Fruit fly (Drosophila melanogaster) whole organism, adult: Measurements from ENCODE around the gene CG14282.

Experiments used
- CG5204 ChIP-seq: fragments of 200-800 bp; sonication (Bioruptor generic); optimal IDR thresholded peaks from 2 replicates; lab custom pipeline; 2016; ENCODE audit warnings: missing biosample characterization, missing genetic modification characterization
- CG7101 ChIP-seq: fragments of 200-800 bp; sonication (Bioruptor generic); optimal IDR thresholded peaks from 2 replicates; lab custom pipeline; 2018; ENCODE audit warnings: missing biosample characterization, mild to moderate bottlenecking, missing genetic modification characterization, moderate library complexity
- Crg-1 ChIP-seq: fragments of 200-800 bp; sonication (Bioruptor generic); optimal IDR thresholded peaks from 2 replicates; lab custom pipeline; 2016; ENCODE audit warnings: missing biosample characterization, missing genetic modification characterization
- Hr96 ChIP-seq: fragments of 200-800 bp; sonication (Bioruptor generic); optimal IDR thresholded peaks from 2 replicates; lab custom pipeline; 2016; ENCODE audit warnings: missing biosample characterization, missing genetic modification characterization
- Mnt ChIP-seq: fragments of 200-800 bp; sonication (Bioruptor generic); optimal IDR thresholded peaks from 2 replicates; lab custom pipeline; 2016; ENCODE audit warnings: missing biosample characterization, mild to moderate bottlenecking, missing genetic modification characterization
- bab1 ChIP-seq: fragments of 200-800 bp; sonication (Bioruptor generic); optimal IDR thresholded peaks from 3 replicates; lab custom pipeline; 2019; ENCODE audit warnings: missing biosample characterization, mild to moderate bottlenecking, missing genetic modification characterization, moderate library complexity
- cnc ChIP-seq, 2 experiments: fragments of >200 bp; optimal IDR thresholded peaks; 2 replicates each; lab custom pipeline; 2017
- kay ChIP-seq: fragments of 200-800 bp; sonication (Bioruptor generic); peaks from one replicate; lab custom pipeline; 2016; ENCODE audit warnings: missing biosample characterization, missing genetic modification characterization, borderline replicate concordance
- pad ChIP-seq: fragments of 200-800 bp; sonication (Bioruptor generic); optimal IDR thresholded peaks from 3 replicates; lab custom pipeline; 2017; ENCODE audit warnings: missing biosample characterization, missing genetic modification characterization, mild to moderate bottlenecking, moderate library complexity, missing genetic modification reagents
- tj ChIP-seq: fragments of 200-800 bp; sonication (Bioruptor generic); optimal IDR thresholded peaks from 3 replicates; lab custom pipeline; 2017; ENCODE audit warnings: missing biosample characterization, mild to moderate bottlenecking, missing genetic modification characterization, moderate library complexity

DNA sequence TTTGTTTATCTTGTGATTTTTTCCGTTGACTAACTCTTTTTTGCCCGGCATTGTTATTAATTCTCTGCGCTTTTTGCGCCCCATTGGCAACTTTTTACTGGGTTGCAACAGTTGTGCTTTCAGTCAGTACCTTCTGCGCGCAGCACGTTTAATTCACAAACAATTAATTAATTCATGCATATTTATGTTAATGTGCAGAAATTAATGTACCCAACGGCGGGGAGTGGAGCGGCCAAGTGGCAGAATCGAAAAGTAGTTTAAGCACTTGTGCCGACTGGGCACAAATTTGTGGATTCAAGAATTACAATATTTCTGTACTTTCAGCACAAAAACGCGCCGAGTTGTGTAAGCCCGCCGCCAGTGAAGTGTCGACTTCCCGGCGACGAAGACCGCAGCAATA is 9.3 kb upstream of the CG14282 start:
- no peak for TF ChIP-seq CG5204 (GFP tag; lab: Kevin White, UChicago)
- TF ChIP-seq kay (GFP tag; lab: Kevin White, UChicago) = no peak
- TF ChIP-seq pad = no peak
- no peak for TF ChIP-seq Mnt (GFP tag; lab: Kevin White, UChicago)
- TF ChIP-seq tj = peak; percentile 100
- TF ChIP-seq bab1 (GFP tag; lab: Kevin White, UChicago) = no peak
- TF ChIP-seq cnc (optimal IDR thresholded peaks at IDR 0.05; lab: Kevin White, UChicago) = no peak
- TF ChIP-seq CG7101 (tag; lab: Kevin White, UChicago) = no peak
- no peak for TF ChIP-seq Crg-1 (GFP tag; lab: Kevin White, UChicago)
- TF ChIP-seq Hr96 = no peak
